Worm (Caenorhabditis elegans) whole organism, midembryonic: ENCODE data around the gene T01B4.3.

Experiments
- flt-1 ChIP-seq: fragments of 200-800 bp; sonication (Bioruptor generic); IDR thresholded peaks from 2 replicates; pipeline ENCODE4 v1.3.6; 2022; ENCODE audit warnings: missing genetic modification characterization, missing compliant biosample characterization
- med-1 ChIP-seq: sonication (generic microtip); optimal IDR thresholded peaks from 2 replicates; lab custom pipeline; 2017; ENCODE audit warnings: missing genetic modification characterization, mild to moderate bottlenecking, missing compliant biosample characterization, antibody characterized with exemption, missing genetic modification reagents; ENCODE audit not compliant: insufficient read depth
- tab-1 ChIP-seq: fragments of 200-800 bp; sonication (Bioruptor generic); IDR thresholded peaks from 2 replicates; pipeline ENCODE4 v1.3.6; 2022; ENCODE audit warnings: missing genetic modification characterization, missing compliant biosample characterization
- ztf-29 ChIP-seq: fragments of 200-800 bp; sonication (Bioruptor generic); IDR thresholded peaks from 2 replicates; pipeline ENCODE4 v1.3.6; 2022; ENCODE audit warnings: missing genetic modification reagents, missing genetic modification characterization, missing compliant biosample characterization

DNA sequence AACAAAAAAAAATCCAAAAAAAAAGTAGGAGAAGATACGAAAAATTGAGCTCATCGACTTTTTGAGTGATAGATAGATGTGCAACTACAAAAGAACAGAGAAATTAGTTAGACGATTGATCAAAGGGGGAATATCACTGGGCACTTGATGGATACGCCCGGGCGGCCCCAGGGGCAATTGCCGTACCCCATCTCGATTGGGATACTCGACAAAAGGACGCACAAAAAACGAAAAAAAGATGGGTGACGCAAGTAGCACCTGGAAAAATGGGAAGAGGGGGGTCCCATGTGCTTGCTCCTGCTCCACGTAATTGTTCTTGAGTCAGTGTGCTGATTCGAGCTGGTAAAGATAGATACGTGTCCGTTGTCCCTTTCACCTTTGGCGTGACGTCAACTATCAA lies 43.5 kb upstream of the T01B4.3 start:
- TF ChIP-seq med-1, result no peak
- no peak for TF ChIP-seq ztf-29 (GFP tag; lab: Robert Waterston, UW)
- TF ChIP-seq tab-1, result no peak
- no peak for TF ChIP-seq flt-1 (GFP tag; lab: Robert Waterston, UW)
